Fruit fly (Drosophila melanogaster) whole organism, embryonic: ENCODE data around the gene how.

ENCODE experiments used
- CG11093 ChIP-seq: fragments of 200-800 bp; sonication (Bioruptor generic); IDR thresholded peaks from 3 replicates; pipeline ENCODE4 v1.3.6; 2022; ENCODE audit warnings: missing biosample characterization, missing genetic modification characterization
- CG11504 ChIP-seq: fragments of 200-800 bp; sonication (Bioruptor generic); optimal IDR thresholded peaks from 3 replicates; lab custom pipeline; 2019; ENCODE audit warnings: missing biosample characterization, mild to moderate bottlenecking, missing genetic modification characterization, moderate library complexity
- CG11723 ChIP-seq: fragments of 200-800 bp; sonication (Bioruptor generic); optimal IDR thresholded peaks from 2 replicates; lab custom pipeline; 2017; ENCODE audit warnings: missing biosample characterization, mild to moderate bottlenecking, missing genetic modification characterization
- CG12071 ChIP-seq: fragments of 200-800 bp; sonication (Bioruptor generic); optimal IDR thresholded peaks from 3 replicates; lab custom pipeline; 2018; ENCODE audit warnings: missing biosample characterization, mild to moderate bottlenecking, missing genetic modification characterization
- CG12219 ChIP-seq: fragments of 200-800 bp; sonication (Bioruptor generic); optimal IDR thresholded peaks from 3 replicates; lab custom pipeline; 2018; ENCODE audit warnings: missing biosample characterization, mild to moderate bottlenecking, missing genetic modification characterization
- CG1529 ChIP-seq: fragments of 200-800 bp; sonication (Bioruptor generic); optimal IDR thresholded peaks from 3 replicates; lab custom pipeline; 2018; ENCODE audit warnings: missing biosample characterization, missing genetic modification characterization
- CG2678 ChIP-seq: fragments of 200-800 bp; sonication (Bioruptor generic); optimal IDR thresholded peaks from 3 replicates; lab custom pipeline; 2019; ENCODE audit warnings: missing biosample characterization, mild to moderate bottlenecking, missing genetic modification characterization, moderate library complexity
- CG3163 ChIP-seq: fragments of 200-800 bp; sonication (Bioruptor generic); optimal IDR thresholded peaks from 3 replicates; lab custom pipeline; 2016; ENCODE audit warnings: missing biosample characterization, missing genetic modification characterization
- CG32532 ChIP-seq: fragments of 200-800 bp; sonication (Bioruptor generic); IDR thresholded peaks from 2 replicates; pipeline ENCODE4 v1.3.6; 2022; ENCODE audit warnings: missing biosample characterization, missing genetic modification characterization
- CG3281 ChIP-seq: fragments of 200-800 bp; sonication (Bioruptor generic); optimal IDR thresholded peaks from 3 replicates; lab custom pipeline; 2017; ENCODE audit warnings: missing biosample characterization, mild to moderate bottlenecking, missing genetic modification characterization
- CG5180 ChIP-seq: fragments of 200-800 bp; sonication (Bioruptor generic); optimal IDR thresholded peaks from 3 replicates; lab custom pipeline; 2017; ENCODE audit warnings: missing biosample characterization, missing genetic modification characterization, mild to moderate bottlenecking, moderate library complexity, missing genetic modification reagents
- CG6175 ChIP-seq: fragments of 200-800 bp; sonication (Bioruptor generic); IDR thresholded peaks from 3 replicates; pipeline ENCODE4 v1.3.6; 2022; ENCODE audit warnings: missing biosample characterization, missing genetic modification characterization
- CG8765 ChIP-seq: fragments of 200-800 bp; sonication (Bioruptor generic); IDR thresholded peaks from 2 replicates; pipeline ENCODE4 v1.3.6; 2022; ENCODE audit warnings: missing biosample characterization, missing genetic modification characterization
- CHES-1-like ChIP-seq: fragments of 200-800 bp; sonication (Bioruptor generic); optimal IDR thresholded peaks from 2 replicates; lab custom pipeline; 2016; ENCODE audit warnings: missing biosample characterization, missing genetic modification characterization
- Deaf1 ChIP-seq: fragments of 200-800 bp; optimal IDR thresholded peaks from 3 replicates; lab custom pipeline; 2019; ENCODE audit warnings: missing biosample characterization, mild to moderate bottlenecking, missing genetic modification characterization, moderate library complexity
- Doc3 ChIP-seq: fragments of 200-800 bp; sonication (Bioruptor generic); IDR thresholded peaks from 3 replicates; pipeline ENCODE4 v1.3.6; 2022; ENCODE audit warnings: missing biosample characterization, missing genetic modification characterization; ENCODE audit not compliant: partially characterized antibody
- HLHmδ ChIP-seq: fragments of 200-800 bp; sonication (Bioruptor generic); optimal IDR thresholded peaks from 2 replicates; lab custom pipeline; 2018; ENCODE audit warnings: missing biosample characterization, mild to moderate bottlenecking, missing genetic modification characterization, moderate library complexity
- Hr39 ChIP-seq: fragments of >200 bp; optimal IDR thresholded peaks from 2 replicates; lab custom pipeline; 2017
- Hr78 ChIP-seq, 2 experiments: fragments of 200-800 bp in 1 of 2; fragments of >200 bp in 1 of 2; sonication (Bioruptor generic) in 1 of 2; optimal IDR thresholded peaks; 2 replicates each; lab custom pipeline; 2017 to 2019; ENCODE audit warnings: missing biosample characterization in 2 of 2, missing genetic modification characterization in 2 of 2, mild to moderate bottlenecking in 1 of 2, moderate library complexity in 1 of 2
- Med ChIP-seq: fragments of 200-800 bp; sonication (Bioruptor generic); peaks from one replicate; lab custom pipeline; 2016; ENCODE audit warnings: missing biosample characterization, missing genetic modification characterization, mild to moderate bottlenecking, inconsistent platforms, moderate library complexity
- Opbp ChIP-seq: fragments of 200-800 bp; sonication (Bioruptor generic); IDR thresholded peaks from 3 replicates; pipeline ENCODE4 v1.3.6; 2022; ENCODE audit warnings: missing biosample characterization, missing genetic modification characterization; ENCODE audit not compliant: partially characterized antibody
- Spps ChIP-seq: fragments of 200-800 bp; sonication (Bioruptor generic); optimal IDR thresholded peaks from 2 replicates; lab custom pipeline; 2018; ENCODE audit warnings: missing biosample characterization, mild to moderate bottlenecking, missing genetic modification characterization
- Sry-β ChIP-seq: fragments of 200-800 bp; sonication (Bioruptor generic); optimal IDR thresholded peaks from 2 replicates; lab custom pipeline; 2018; ENCODE audit warnings: missing biosample characterization, mild to moderate bottlenecking, missing genetic modification characterization, moderate library complexity
- Tbp ChIP-seq: fragments of >200 bp; optimal IDR thresholded peaks from 2 replicates; lab custom pipeline; 2018; ENCODE audit warnings: missing biosample characterization, missing genetic modification characterization
- Trl ChIP-seq, 3 experiments: fragments of >200 bp in 2 of 3; fragments of 200-800 bp in 1 of 3; sonication (Bioruptor generic) in 1 of 3; optimal IDR thresholded peaks; 2 replicates in 1 of 3; 3 replicates in 2 of 3; lab custom pipeline; 2016 to 2017; ENCODE audit warnings: missing biosample characterization in 1 of 3, missing genetic modification characterization in 1 of 3
- Vsx1 ChIP-seq: fragments of 200-800 bp; sonication (Bioruptor generic); optimal IDR thresholded peaks from 2 replicates; lab custom pipeline; 2017; ENCODE audit warnings: missing biosample characterization, mild to moderate bottlenecking, missing genetic modification characterization, missing genetic modification reagents
- bbx ChIP-seq: fragments of 200-800 bp; sonication (Bioruptor generic); IDR thresholded peaks from 2 replicates; pipeline ENCODE4 v1.3.6; 2022; ENCODE audit warnings: missing biosample characterization, missing genetic modification characterization; ENCODE audit not compliant: partially characterized antibody
- chm ChIP-seq: fragments of 200-800 bp; sonication (Bioruptor generic); IDR thresholded peaks from 2 replicates; pipeline ENCODE4 v1.3.6; 2022; ENCODE audit warnings: missing biosample characterization, missing genetic modification characterization
- crol ChIP-seq: fragments of 200-800 bp; sonication (Bioruptor generic); IDR thresholded peaks from 2 replicates; pipeline ENCODE4 v1.3.6; 2022; ENCODE audit warnings: missing biosample characterization, missing genetic modification characterization
- dimm ChIP-seq: fragments of 200-800 bp; sonication (Bioruptor generic); IDR thresholded peaks from 2 replicates; pipeline ENCODE4 v1.3.6; 2022; ENCODE audit warnings: missing biosample characterization, missing genetic modification characterization
- dysf ChIP-seq: fragments of 200-800 bp; sonication (Bioruptor generic); IDR thresholded peaks from 3 replicates; pipeline ENCODE4 v1.3.6; 2022; ENCODE audit warnings: missing biosample characterization, missing genetic modification characterization
- gsb ChIP-seq: fragments of 200-800 bp; sonication (Bioruptor generic); IDR thresholded peaks from 2 replicates; pipeline ENCODE4 v1.3.6; 2022; ENCODE audit warnings: missing biosample characterization, missing genetic modification characterization
- hbn ChIP-seq: fragments of 200-800 bp; sonication (Bioruptor generic); IDR thresholded peaks from 2 replicates; pipeline ENCODE4 v1.3.6; 2022; ENCODE audit warnings: missing biosample characterization, missing genetic modification characterization; ENCODE audit not compliant: partially characterized antibody
- lola ChIP-seq, 3 experiments: fragments of >200 bp in 2 of 3; fragments of 200-800 bp in 1 of 3; sonication (Bioruptor generic) in 1 of 3; optimal IDR thresholded peaks; 2 replicates each; lab custom pipeline; 2017 to 2019; ENCODE audit warnings: missing biosample characterization in 3 of 3, missing genetic modification characterization in 3 of 3, mild to moderate bottlenecking in 1 of 3, moderate library complexity in 1 of 3
- peb ChIP-seq: fragments of 200-800 bp; sonication (Bioruptor generic); IDR thresholded peaks from 2 replicates; pipeline ENCODE4 v1.3.6; 2022; ENCODE audit warnings: missing biosample characterization, missing genetic modification characterization
- seq ChIP-seq: fragments of 200-800 bp; sonication (Bioruptor generic); IDR thresholded peaks from 2 replicates; pipeline ENCODE4 v1.3.6; 2022; ENCODE audit warnings: missing biosample characterization, missing genetic modification characterization
- sna ChIP-seq: fragments of 200-800 bp; sonication (Bioruptor generic); IDR thresholded peaks from 2 replicates; pipeline ENCODE4 v1.3.6; 2022; ENCODE audit warnings: missing biosample characterization, missing genetic modification characterization; ENCODE audit not compliant: partially characterized antibody
- stwl ChIP-seq: fragments of 200-800 bp; sonication (Bioruptor generic); optimal IDR thresholded peaks from 3 replicates; lab custom pipeline; 2018; ENCODE audit warnings: missing biosample characterization, mild to moderate bottlenecking, missing genetic modification characterization, moderate library complexity

The how gene

dm6 chr3R:22123347-22123746 is 81.4 kb downstream of the how start (continued):
- TF ChIP-seq CG11093 (GFP tag; lab: Robert Waterston, UW), result no peak
- no peak for TF ChIP-seq Tbp
- TF ChIP-seq sna (GFP tag; lab: Robert Waterston, UW), result no peak
- no peak for TF ChIP-seq lola (GFP tag; optimal IDR thresholded peaks at IDR 0.05; lab: Kevin White, UChicago)
- peak; percentile 56 for TF ChIP-seq CG3281 (GFP tag; lab: Kevin White, UChicago)
- TF ChIP-seq CG8765 (GFP tag; lab: Robert Waterston, UW), result no peak
- TF ChIP-seq CHES-1-like (GFP tag; lab: Kevin White, UChicago), result no peak
- peak; percentile 54 for TF ChIP-seq CG2678 (tag; lab: Kevin White, UChicago)

dm6 chr3R:22124863-22125262 is 82.9 kb downstream of the how start:
- TF ChIP-seq stwl (tag; lab: Kevin White, UChicago) (peak; percentile 26), peb (GFP tag; lab: Robert Waterston, UW) (no peak), Opbp (GFP tag; lab: Robert Waterston, UW) (0 out of 3 replicates have a peak, but pooled peaks have one; percentile 22), bbx (GFP tag; lab: Robert Waterston, UW) (0 out of 2 replicates have a peak, but pooled peaks have one; percentile 24), CG11723 (no peak), dimm (GFP tag; lab: Robert Waterston, UW) (no peak), dysf (no peak), CG12071 (GFP tag; lab: Kevin White, UChicago) (peak; percentile 8), HLHmδ (peak; percentile 40), Spps (tag; lab: Kevin White, UChicago) (peak; percentile 5), CG11504 (tag; lab: Kevin White, UChicago) (peak; percentile 92), Hr78 (GFP tag; optimal IDR thresholded peaks at IDR 0.05; lab: Kevin White, UChicago) (peak in 1 of 2 experiments; percentile 46), CG32532 (GFP tag; lab: Robert Waterston, UW) (peak; percentile 38; the same call in 1 of the 2 replicates), Deaf1 (tag; lab: Kevin White, UChicago) (peak; percentile 24), CG5180 (GFP tag; lab: Kevin White, UChicago) (peak; percentile 17), hbn (GFP tag; lab: Robert Waterston, UW) (0 out of 2 replicates have a peak, but pooled peaks have one; percentile 24), Doc3 (GFP tag; lab: Robert Waterston, UW) (0 out of 3 replicates have a peak, but pooled peaks have one; percentile 46), Vsx1 (GFP tag; lab: Kevin White, UChicago) (peak; percentile 20), chm (GFP tag; lab: Robert Waterston, UW) (peak; percentile 60; the same call in 1 of the 2 replicates), gsb (peak; percentile 11; the same call in 1 of the 2 replicates), Hr39 (lab: Kevin White, UChicago) (no peak), Trl (optimal IDR thresholded peaks at IDR 0.05; lab: Kevin White, UChicago) (peak; percentile 51 to 66), Trl (GFP tag; optimal IDR thresholded peaks at IDR 0.05; lab: Kevin White, UChicago) (no peak), seq (GFP tag; lab: Robert Waterston, UW) (no peak), CG12219 (GFP tag; lab: Kevin White, UChicago) (no peak), crol (peak; percentile 67), CG6175 (no peak), Sry-β (GFP tag; lab: Kevin White, UChicago) (no peak), CG1529 (GFP tag; lab: Kevin White, UChicago) (no peak), CG3163 (GFP tag; lab: Kevin White, UChicago) (peak; percentile 91), Med (GFP tag; lab: Kevin White, UChicago) (peak; percentile 58)
